Worm (Caenorhabditis elegans) whole organism, L2 larva: ENCODE results near the gene F53B3.5.

Experiments
- nhr-6 ChIP-seq: fragments of 150-350 bp; optimal IDR thresholded peaks from 2 replicates; lab custom pipeline; 2014; ENCODE audit warnings: missing biosample characterization, missing genetic modification characterization
- zag-1 ChIP-seq: fragments of 150-350 bp; optimal IDR thresholded peaks from 2 replicates; lab custom pipeline; 2014; ENCODE audit warnings: missing biosample characterization, missing genetic modification characterization
- ztf-11 ChIP-seq: sonication (generic microtip); optimal IDR thresholded peaks from 2 replicates; lab custom pipeline; 2017; ENCODE audit warnings: missing biosample characterization, missing genetic modification characterization

DNA sequence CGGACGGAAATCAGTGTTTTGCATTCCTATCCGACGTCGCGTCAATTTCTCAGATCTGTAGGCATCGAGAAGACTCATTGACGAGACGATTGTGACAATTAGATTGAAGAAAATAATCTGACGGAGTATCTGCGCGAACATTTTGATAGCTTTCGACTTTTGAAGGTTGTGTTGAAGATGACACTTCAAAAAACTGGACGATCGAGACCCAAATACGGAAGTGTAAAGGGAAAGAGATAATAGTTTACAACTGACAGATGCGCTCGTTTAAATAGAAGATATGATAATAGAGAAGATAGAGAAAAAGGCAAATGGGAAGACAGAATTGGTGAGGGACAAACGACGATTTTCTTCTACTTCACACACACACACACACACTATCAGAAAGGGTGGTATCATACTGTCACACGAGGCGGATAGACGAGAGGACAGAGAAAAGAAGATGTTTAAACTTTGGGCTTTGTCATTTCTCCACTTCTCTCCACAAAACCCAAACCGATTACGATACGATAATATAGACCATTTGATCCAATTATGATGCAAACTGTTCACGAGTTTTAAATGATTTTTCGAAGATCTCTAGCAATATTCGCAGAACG is 11.9 kb upstream of the F53B3.5 start, which contains the start of gene B0410.3:
- peak; percentile 51 for TF ChIP-seq nhr-6 (tag; lab: Kevin White, UChicago)
- TF ChIP-seq zag-1 = no peak
- no peak for TF ChIP-seq ztf-11 (tag; lab: Kevin White, UChicago)
